Fruit fly (Drosophila melanogaster) whole organism, embryonic: ENCODE results near the gene CG42819.

Experiments used
- Aef1 ChIP-seq: fragments of 200-800 bp; sonication (Bioruptor generic); IDR thresholded peaks from 3 replicates; pipeline ENCODE4 v1.3.6; 2022; ENCODE audit warnings: missing biosample characterization, missing genetic modification characterization
- Atf-2 ChIP-seq: fragments of 200-800 bp; sonication (Bioruptor generic); optimal IDR thresholded peaks from 2 replicates; lab custom pipeline; 2016; ENCODE audit warnings: missing biosample characterization, missing genetic modification characterization
- CG10431 ChIP-seq: fragments of 200-800 bp; sonication (Bioruptor generic); optimal IDR thresholded peaks from 3 replicates; lab custom pipeline; 2018; ENCODE audit warnings: missing biosample characterization, mild to moderate bottlenecking, missing genetic modification characterization
- CG11504 ChIP-seq: fragments of 200-800 bp; sonication (Bioruptor generic); optimal IDR thresholded peaks from 3 replicates; lab custom pipeline; 2019; ENCODE audit warnings: missing biosample characterization, mild to moderate bottlenecking, missing genetic modification characterization, moderate library complexity
- CG11696 ChIP-seq: fragments of 200-800 bp; sonication (Bioruptor generic); IDR thresholded peaks from 2 replicates; pipeline ENCODE4 v1.3.6; 2022; ENCODE audit warnings: missing biosample characterization, missing genetic modification characterization
- CG12659 ChIP-seq: fragments of 200-800 bp; sonication (Bioruptor generic); optimal IDR thresholded peaks from 3 replicates; lab custom pipeline; 2017; ENCODE audit warnings: mild to moderate bottlenecking, missing biosample characterization, missing genetic modification reagents, missing genetic modification characterization
- CG13287 ChIP-seq: fragments of 200-800 bp; sonication (Bioruptor generic); IDR thresholded peaks from 2 replicates; pipeline ENCODE4 v1.3.6; 2022; ENCODE audit warnings: missing biosample characterization, missing genetic modification characterization; ENCODE audit not compliant: partially characterized antibody
- CG13424 ChIP-seq: fragments of 200-800 bp; sonication (Bioruptor generic); optimal IDR thresholded peaks from 2 replicates; lab custom pipeline; 2019; ENCODE audit warnings: missing biosample characterization, mild to moderate bottlenecking, missing genetic modification characterization, moderate library complexity
- CG13894 ChIP-seq: fragments of 200-800 bp; sonication (Bioruptor generic); optimal IDR thresholded peaks from 3 replicates; lab custom pipeline; 2018; ENCODE audit warnings: missing biosample characterization, mild to moderate bottlenecking, missing genetic modification characterization, moderate library complexity
- CG1529 ChIP-seq: fragments of 200-800 bp; sonication (Bioruptor generic); optimal IDR thresholded peaks from 3 replicates; lab custom pipeline; 2018; ENCODE audit warnings: missing biosample characterization, missing genetic modification characterization
- CG15514 ChIP-seq: fragments of 200-800 bp; sonication (Bioruptor generic); optimal IDR thresholded peaks from 3 replicates; lab custom pipeline; 2017; ENCODE audit warnings: missing biosample characterization, missing genetic modification characterization, mild to moderate bottlenecking, moderate library complexity, missing genetic modification reagents
- CG2678 ChIP-seq: fragments of 200-800 bp; sonication (Bioruptor generic); optimal IDR thresholded peaks from 3 replicates; lab custom pipeline; 2019; ENCODE audit warnings: missing biosample characterization, mild to moderate bottlenecking, missing genetic modification characterization, moderate library complexity
- CG3163 ChIP-seq: fragments of 200-800 bp; sonication (Bioruptor generic); optimal IDR thresholded peaks from 3 replicates; lab custom pipeline; 2016; ENCODE audit warnings: missing biosample characterization, missing genetic modification characterization
- CG3726 ChIP-seq: fragments of 200-800 bp; sonication (Bioruptor generic); IDR thresholded peaks from 3 replicates; pipeline ENCODE4, ENCODE4 v1.3.6; 2022; ENCODE audit warnings: missing biosample characterization, missing genetic modification characterization
- CG4707 ChIP-seq: fragments of 200-800 bp; sonication (Bioruptor generic); optimal IDR thresholded peaks from 2 replicates; lab custom pipeline; 2018; ENCODE audit warnings: missing biosample characterization, mild to moderate bottlenecking, missing genetic modification characterization, moderate library complexity
- CG5180 ChIP-seq: fragments of 200-800 bp; sonication (Bioruptor generic); optimal IDR thresholded peaks from 3 replicates; lab custom pipeline; 2017; ENCODE audit warnings: missing biosample characterization, missing genetic modification characterization, mild to moderate bottlenecking, moderate library complexity, missing genetic modification reagents
- CG7556 ChIP-seq: fragments of 200-800 bp; sonication (Bioruptor generic); optimal IDR thresholded peaks from 2 replicates; lab custom pipeline; 2017; ENCODE audit warnings: missing biosample characterization, mild to moderate bottlenecking, missing genetic modification characterization
- CG8281 ChIP-seq: fragments of 200-800 bp; sonication (Bioruptor generic); optimal IDR thresholded peaks from 2 replicates; lab custom pipeline; 2018; ENCODE audit warnings: missing biosample characterization, mild to moderate bottlenecking, missing genetic modification characterization, moderate library complexity
- CG8359 ChIP-seq: fragments of 200-800 bp; sonication (Bioruptor generic); optimal IDR thresholded peaks from 2 replicates; lab custom pipeline; 2017; ENCODE audit warnings: missing biosample characterization, mild to moderate bottlenecking, missing genetic modification characterization, borderline replicate concordance
- CG8478 ChIP-seq: fragments of >200 bp; optimal IDR thresholded peaks from 2 replicates; lab custom pipeline; 2018
- CG8765 ChIP-seq: fragments of 200-800 bp; sonication (Bioruptor generic); IDR thresholded peaks from 2 replicates; pipeline ENCODE4 v1.3.6; 2022; ENCODE audit warnings: missing biosample characterization, missing genetic modification characterization
- CG9876 ChIP-seq: fragments of 200-800 bp; sonication (Bioruptor generic); optimal IDR thresholded peaks from 2 replicates; lab custom pipeline; 2016; ENCODE audit warnings: missing biosample characterization, missing genetic modification characterization
- Camta ChIP-seq: fragments of 200-800 bp; sonication (Bioruptor generic); optimal IDR thresholded peaks from 2 replicates; lab custom pipeline; 2016; ENCODE audit warnings: missing biosample characterization, missing genetic modification characterization
- Dll ChIP-seq: fragments of 200-800 bp; sonication (Bioruptor generic); IDR thresholded peaks from 4 replicates; pipeline ENCODE4 v1.3.6; 2022; ENCODE audit warnings: missing biosample characterization, missing genetic modification characterization; ENCODE audit not compliant: partially characterized antibody
- HLH4C ChIP-seq: fragments of 200-800 bp; sonication (Bioruptor generic); IDR thresholded peaks from 3 replicates; pipeline ENCODE4 v1.3.6; 2022; ENCODE audit warnings: missing biosample characterization, missing genetic modification characterization; ENCODE audit not compliant: partially characterized antibody
- Hr3 ChIP-seq: fragments of 200-800 bp; sonication (Bioruptor generic); optimal IDR thresholded peaks from 3 replicates; lab custom pipeline; 2016; ENCODE audit warnings: missing biosample characterization, missing genetic modification characterization
- Mad ChIP-seq: fragments of 200-800 bp; sonication (Bioruptor generic); optimal IDR thresholded peaks from 2 replicates; lab custom pipeline; 2016; ENCODE audit warnings: missing biosample characterization, missing genetic modification characterization
- Med ChIP-seq: fragments of 200-800 bp; sonication (Bioruptor generic); peaks from one replicate; lab custom pipeline; 2016; ENCODE audit warnings: missing biosample characterization, missing genetic modification characterization, mild to moderate bottlenecking, inconsistent platforms, moderate library complexity
- Myb ChIP-seq: fragments of 200-800 bp; sonication (Bioruptor generic); optimal IDR thresholded peaks from 2 replicates; lab custom pipeline; 2016; ENCODE audit warnings: missing biosample characterization, missing genetic modification characterization
- NK7.1 ChIP-seq: fragments of 200-800 bp; sonication (Bioruptor generic); optimal IDR thresholded peaks from 3 replicates; lab custom pipeline; 2016; ENCODE audit warnings: missing biosample characterization, missing genetic modification characterization
- Nf-YA ChIP-seq: fragments of 200-800 bp; sonication (Bioruptor generic); IDR thresholded peaks from 2 replicates; pipeline ENCODE4 v1.3.6; 2022; ENCODE audit warnings: missing biosample characterization, missing genetic modification characterization
- Nf-YC ChIP-seq: fragments of 200-800 bp; optimal IDR thresholded peaks from 3 replicates; lab custom pipeline; 2019; ENCODE audit warnings: missing biosample characterization, mild to moderate bottlenecking, missing genetic modification characterization, moderate library complexity
- Ravus ChIP-seq: fragments of 200-800 bp; sonication (Bioruptor generic); IDR thresholded peaks from 2 replicates; pipeline ENCODE4 v1.3.6; 2022; ENCODE audit warnings: missing biosample characterization, missing genetic modification characterization
- YL-1 ChIP-seq: fragments of 200-800 bp; sonication (Bioruptor generic); optimal IDR thresholded peaks from 3 replicates; lab custom pipeline; 2017; ENCODE audit warnings: missing biosample characterization, mild to moderate bottlenecking, missing genetic modification characterization
- aop ChIP-seq: fragments of 200-800 bp; sonication (Bioruptor generic); IDR thresholded peaks from 2 replicates; pipeline ENCODE4 v1.3.6; 2022; ENCODE audit warnings: missing biosample characterization, missing genetic modification characterization
- bigmax ChIP-seq: fragments of 200-800 bp; sonication (Bioruptor generic); optimal IDR thresholded peaks from 2 replicates; lab custom pipeline; 2018; ENCODE audit warnings: missing biosample characterization, mild to moderate bottlenecking, missing genetic modification characterization
- caup ChIP-seq: fragments of 200-800 bp; sonication (Bioruptor generic); optimal IDR thresholded peaks from 3 replicates; lab custom pipeline; 2017; ENCODE audit warnings: missing biosample characterization, mild to moderate bottlenecking, missing genetic modification characterization, moderate library complexity; ENCODE audit not compliant: severe bottlenecking
- en ChIP-seq: fragments of 200-800 bp; sonication (Bioruptor generic); optimal IDR thresholded peaks from 2 replicates; lab custom pipeline; 2016; ENCODE audit warnings: missing biosample characterization, missing genetic modification characterization
- fd64A ChIP-seq: fragments of 200-800 bp; sonication (Bioruptor generic); optimal IDR thresholded peaks from 3 replicates; lab custom pipeline; 2018; ENCODE audit warnings: missing biosample characterization, mild to moderate bottlenecking, missing genetic modification characterization
- gce ChIP-seq: fragments of 200-800 bp; sonication (Bioruptor generic); IDR thresholded peaks from 3 replicates; pipeline ENCODE4 v1.3.6; 2022; ENCODE audit warnings: missing biosample characterization, missing genetic modification characterization
- gem ChIP-seq: fragments of 200-800 bp; sonication (Bioruptor generic); optimal IDR thresholded peaks from 2 replicates; lab custom pipeline; 2019; ENCODE audit warnings: missing biosample characterization, mild to moderate bottlenecking, missing genetic modification characterization, moderate library complexity
- gfzf ChIP-seq: fragments of 200-800 bp; sonication (Bioruptor generic); optimal IDR thresholded peaks from 2 replicates; lab custom pipeline; 2016; ENCODE audit warnings: missing biosample characterization, mild to moderate bottlenecking, missing genetic modification characterization, moderate library complexity
- h ChIP-seq: fragments of >200 bp; optimal IDR thresholded peaks from 2 replicates; lab custom pipeline; 2017
- hkb ChIP-seq, 2 experiments: fragments of 200-800 bp in 1 of 2; fragments of >200 bp in 1 of 2; sonication (Bioruptor generic) in 1 of 2; IDR thresholded peaks in 1 of 2; optimal IDR thresholded peaks in 1 of 2; 2 replicates each; pipeline versions ENCODE4 v1.3.6 to Lab custom; 2017 to 2022; ENCODE audit warnings: missing biosample characterization in 1 of 2, missing genetic modification characterization in 1 of 2
- jumu ChIP-seq: fragments of 200-800 bp; sonication (Bioruptor generic); optimal IDR thresholded peaks from 3 replicates; lab custom pipeline; 2016; ENCODE audit warnings: missing biosample characterization, missing genetic modification characterization
- maf-S ChIP-seq: fragments of 200-800 bp; sonication (Bioruptor generic); optimal IDR thresholded peaks from 2 replicates; lab custom pipeline; 2016; ENCODE audit warnings: missing biosample characterization, missing genetic modification characterization
- nmo ChIP-seq: fragments of 200-800 bp; sonication (Bioruptor generic); optimal IDR thresholded peaks from 2 replicates; lab custom pipeline; 2018; ENCODE audit warnings: missing biosample characterization, mild to moderate bottlenecking, missing genetic modification characterization, moderate library complexity
- stwl ChIP-seq: fragments of 200-800 bp; sonication (Bioruptor generic); optimal IDR thresholded peaks from 3 replicates; lab custom pipeline; 2018; ENCODE audit warnings: missing biosample characterization, mild to moderate bottlenecking, missing genetic modification characterization, moderate library complexity
- tna ChIP-seq: fragments of 200-800 bp; sonication (Bioruptor generic); IDR thresholded peaks from 2 replicates; pipeline ENCODE4 v1.3.6; 2022; ENCODE audit warnings: missing biosample characterization, missing genetic modification characterization; ENCODE audit not compliant: partially characterized antibody
- wor ChIP-seq: fragments of 200-800 bp; sonication (Bioruptor generic); IDR thresholded peaks from 2 replicates; pipeline ENCODE4 v1.3.6; 2022; ENCODE audit warnings: missing biosample characterization, missing genetic modification characterization

The CG42819 gene

dm6 chr2L:8382646-8383045 lies 6.5 kb downstream of the CG42819 start, which contains the start of the genes CG13392 and Rcd4 (continued):
- no peak for TF ChIP-seq CG5180 (GFP tag; lab: Kevin White, UChicago)
- TF ChIP-seq Nf-YC = peak; percentile 17
- TF ChIP-seq caup (GFP tag; lab: Kevin White, UChicago) = peak; percentile 78
- TF ChIP-seq aop = no peak
- TF ChIP-seq gce (GFP tag; lab: Robert Waterston, UW) = no peak
- TF ChIP-seq CG12659 = peak; percentile 84
- TF ChIP-seq jumu (GFP tag; lab: Kevin White, UChicago) = peak; percentile 73
- no peak for TF ChIP-seq CG11696 (GFP tag; lab: Robert Waterston, UW)
- peak; percentile 24 for TF ChIP-seq bigmax (GFP tag; lab: Kevin White, UChicago)
- no peak for TF ChIP-seq CG8359 (GFP tag; lab: Kevin White, UChicago)
- peak; percentile 51 for TF ChIP-seq nmo
- TF ChIP-seq NK7.1 (GFP tag; lab: Kevin White, UChicago) = peak; percentile 23
- peak; percentile 25 for TF ChIP-seq Hr3 (GFP tag; lab: Kevin White, UChicago)
- peak; percentile 46 for TF ChIP-seq CG11504 (tag; lab: Kevin White, UChicago)
- TF ChIP-seq Atf-2 (GFP tag; lab: Kevin White, UChicago) = peak; percentile 31
- peak; percentile 40 for TF ChIP-seq CG10431 (GFP tag; lab: Kevin White, UChicago)
- TF ChIP-seq CG3163 = peak; percentile 64
- TF ChIP-seq CG13894 (tag; lab: Kevin White, UChicago) = peak; percentile 80
- TF ChIP-seq Dll (GFP tag; lab: Robert Waterston, UW) = peak; percentile 63; the same call in 2 of the 4 replicates
- peak; percentile 44 for TF ChIP-seq gfzf
- peak; percentile 71 for TF ChIP-seq Mad
- no peak for TF ChIP-seq CG8281 (tag; lab: Kevin White, UChicago)
- peak; percentile 37 for TF ChIP-seq CG1529 (GFP tag; lab: Kevin White, UChicago)
- peak; percentile 90 for TF ChIP-seq CG15514
- TF ChIP-seq Camta (GFP tag; lab: Kevin White, UChicago) = peak; percentile 59
- TF ChIP-seq wor (GFP tag; lab: Robert Waterston, UW) = no peak
- peak; percentile 71 for TF ChIP-seq YL-1 (GFP tag; lab: Kevin White, UChicago)
- no peak for TF ChIP-seq CG8478 (lab: Kevin White, UChicago)
- TF ChIP-seq gem (tag; lab: Kevin White, UChicago) = peak; percentile 7
- TF ChIP-seq maf-S (GFP tag; lab: Kevin White, UChicago) = peak; percentile 47
- TF ChIP-seq CG7556 = peak; percentile 59
- TF ChIP-seq CG3726 = no peak
- 0 out of 2 replicates have a peak, but pooled peaks have one; percentile 30 for TF ChIP-seq CG8765 (GFP tag; lab: Robert Waterston, UW)
- no peak for TF ChIP-seq fd64A
- peak; percentile 77 for TF ChIP-seq Myb (GFP tag; lab: Kevin White, UChicago)
- peak; percentile 26 for TF ChIP-seq CG13424 (tag; lab: Kevin White, UChicago)
- peak; percentile 7 for TF ChIP-seq en (GFP tag; lab: Kevin White, UChicago)
- peak; percentile 35; the same call in 1 of the 3 replicates for TF ChIP-seq HLH4C (GFP tag; lab: Robert Waterston, UW)
- TF ChIP-seq CG13287 (GFP tag; lab: Robert Waterston, UW) = peak; percentile 80
- TF ChIP-seq CG2678 (tag; lab: Kevin White, UChicago) = peak; percentile 44
- TF ChIP-seq stwl (tag; lab: Kevin White, UChicago) = peak; percentile 100
- no peak for TF ChIP-seq hkb (optimal IDR thresholded peaks at IDR 0.05; lab: Kevin White, UChicago)
- TF ChIP-seq hkb (GFP tag; IDR thresholded peaks at IDR 0.05; lab: Robert Waterston, UW) = peak; percentile 51
- TF ChIP-seq Aef1 (GFP tag; lab: Robert Waterston, UW) = peak; percentile 36; the same call in 2 of the 3 replicates
- no peak for TF ChIP-seq tna (GFP tag; lab: Robert Waterston, UW)
- TF ChIP-seq Nf-YA (GFP tag; lab: Robert Waterston, UW) = no peak
- TF ChIP-seq CG4707 = peak; percentile 83
- peak; percentile 97 for TF ChIP-seq Med (GFP tag; lab: Kevin White, UChicago)
- peak; percentile 45 for TF ChIP-seq CG9876
- TF ChIP-seq Ravus (GFP tag; lab: Robert Waterston, UW) = no peak
- no peak for TF ChIP-seq h (lab: Kevin White, UChicago)
